Worm (Caenorhabditis elegans): ENCODE measurements around the gene bus-8A.

DNA sequence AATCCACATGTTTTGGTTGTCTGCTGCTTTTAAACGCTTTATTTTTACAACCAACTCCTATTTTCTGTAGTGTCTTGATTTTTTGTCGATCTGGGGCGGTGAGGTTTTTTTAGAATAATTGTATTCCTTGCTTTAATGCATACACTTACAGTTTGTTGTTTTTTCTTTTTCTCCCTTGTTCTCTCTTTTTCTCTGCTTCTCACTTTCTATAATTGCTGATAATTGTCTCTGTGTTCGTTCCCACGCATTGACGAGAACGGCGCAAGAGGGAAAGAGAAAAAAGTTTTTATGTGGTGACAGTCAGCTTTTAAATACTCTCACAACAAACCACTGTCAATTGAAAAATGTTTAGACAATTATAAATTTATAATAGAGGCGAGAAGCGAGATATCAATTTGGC lies 34.0 kb upstream of the bus-8A start:
- TF ChIP-seq him-1 (tag; optimal IDR thresholded peaks at IDR 0.05) (no peak), W03F9.2 (tag; optimal IDR thresholded peaks at IDR 0.05) (no peak)

Measured in whole organism, L4/young adult.